Worm (Caenorhabditis elegans) whole organism, young adult: ENCODE measurements around the gene F38B2.6.

Experiments
- B0336.3 ChIP-seq: fragments of 200-800 bp; sonication (Bioruptor generic); IDR thresholded peaks from 2 replicates; pipeline ENCODE4 v1.3.6; 2022; ENCODE audit warnings: missing genetic modification characterization, missing compliant biosample characterization
- F10E7.11 ChIP-seq: sonication (generic microtip); optimal IDR thresholded peaks from 2 replicates; lab custom pipeline; 2017; ENCODE audit warnings: mild to moderate bottlenecking, missing genetic modification characterization, moderate library complexity, missing compliant biosample characterization
- F22D6.2 ChIP-seq: sonication (generic microtip); optimal IDR thresholded peaks from 2 replicates; lab custom pipeline; 2016; ENCODE audit warnings: mild to moderate bottlenecking, missing genetic modification characterization, missing compliant biosample characterization
- F49E8.2 ChIP-seq: sonication (generic microtip); optimal IDR thresholded peaks from 3 replicates; lab custom pipeline; 2017; ENCODE audit warnings: missing genetic modification characterization, mild to moderate bottlenecking, missing compliant biosample characterization, antibody characterized with exemption, moderate library complexity; ENCODE audit not compliant: insufficient read depth
- F55B11.4 ChIP-seq: sonication (generic microtip); optimal IDR thresholded peaks from 2 replicates; lab custom pipeline; 2016; ENCODE audit warnings: missing compliant biosample characterization, missing genetic modification characterization, borderline replicate concordance; ENCODE audit not compliant: insufficient read depth
- F57C9.4 ChIP-seq: sonication (generic microtip); optimal IDR thresholded peaks from 2 replicates; lab custom pipeline; 2017; ENCODE audit warnings: mild to moderate bottlenecking, missing genetic modification characterization, missing compliant biosample characterization
- K12H6.12 ChIP-seq: fragments of 200-800 bp; sonication (Bioruptor generic); optimal IDR thresholded peaks from 2 replicates; lab custom pipeline; 2018; ENCODE audit warnings: mild to moderate bottlenecking, missing genetic modification characterization, missing compliant biosample characterization
- ceh-58 ChIP-seq: fragments of 200-800 bp; sonication (Bioruptor generic); IDR thresholded peaks from 2 replicates; pipeline ENCODE4 v1.3.6; 2022; ENCODE audit warnings: missing genetic modification characterization, missing compliant biosample characterization
- lsy-27 ChIP-seq: sonication (generic microtip); optimal IDR thresholded peaks from 2 replicates; lab custom pipeline; 2017; ENCODE audit warnings: missing genetic modification characterization, mild to moderate bottlenecking, missing compliant biosample characterization, antibody characterized with exemption, missing genotype, borderline replicate concordance; ENCODE audit not compliant: insufficient read depth
- snpc-1.1 ChIP-seq: sonication (generic microtip); optimal IDR thresholded peaks from 2 replicates; lab custom pipeline; 2017; ENCODE audit warnings: missing genetic modification characterization, mild to moderate bottlenecking, missing compliant biosample characterization, antibody characterized with exemption, moderate library complexity, missing genotype, missing genetic modification reagents; ENCODE audit not compliant: insufficient read depth
- unc-130 ChIP-seq: sonication (generic microtip); optimal IDR thresholded peaks from 2 replicates; lab custom pipeline; 2016; ENCODE audit warnings: missing genetic modification reagents, missing genetic modification characterization, missing compliant biosample characterization
- unc-62 ChIP-seq: fragments of 150-350 bp; optimal IDR thresholded peaks from 2 replicates; lab custom pipeline; 2014; ENCODE audit warnings: missing biosample characterization, missing genetic modification reagents, missing genetic modification characterization
- xnd-1 ChIP-seq: sonication (generic microtip); optimal IDR thresholded peaks from 2 replicates; lab custom pipeline; 2016; ENCODE audit warnings: missing genotype, missing genetic modification reagents, missing genetic modification characterization, missing compliant biosample characterization

- TF ChIP-seq snpc-1.1 (tag; lab: Kevin White, UChicago) (no peak), unc-62 (GFP tag; lab: Kevin White, UChicago) (no peak), F10E7.11 (no peak), K12H6.12 (tag; lab: Kevin White, UChicago) (no peak), lsy-27 (tag; lab: Kevin White, UChicago) (no peak), xnd-1 (no peak), F57C9.4 (no peak), F49E8.2 (tag; lab: Kevin White, UChicago) (no peak), F55B11.4 (no peak), ceh-58 (GFP tag; lab: Robert Waterston, UW) (no peak), B0336.3 (GFP tag; lab: Robert Waterston, UW) (no peak), unc-130 (GFP tag; lab: Kevin White, UChicago) (no peak), F22D6.2 (no peak)
Observed at ce11 chrX:11248083-11248482, 33.0 kb downstream of the F38B2.6 start.
